Fruit fly (Drosophila melanogaster): ENCODE data around the gene Prx6a.

The Prx6a gene

dm6 chr2L:2855773-2856615, 22.0 kb downstream of the Prx6a start, which contains the start of the genes CG3104 and RpS21 (continued):
- TF ChIP-seq Meics (GFP tag; optimal IDR thresholded peaks at IDR 0.05) (peak; percentile 92), CG6854 (GFP tag; optimal IDR thresholded peaks at IDR 0.05) (peak; percentile 72), C15 (GFP tag; IDR thresholded peaks at IDR 0.05) (peak; percentile 82; the same call in 2 of the 3 replicates), CG15696 (tag; optimal IDR thresholded peaks at IDR 0.05) (peak; percentile 69), CrebB (tag; optimal IDR thresholded peaks at IDR 0.05) (peak; percentile 76), zen2 (GFP tag; IDR thresholded peaks at IDR 0.05; ENCODE audit: partially characterized antibody) (no peak; the same call in 2 of the 3 replicates), al (GFP tag; IDR thresholded peaks at IDR 0.05) (peak; percentile 81), grau (tag; optimal IDR thresholded peaks at IDR 0.05) (peak; percentile 78), CG17612 (GFP tag; IDR thresholded peaks at IDR 0.05) (peak; percentile 66), sr (GFP tag; IDR thresholded peaks at IDR 0.05) (peak; percentile 91), Lim3 (GFP tag; IDR thresholded peaks at IDR 0.05) (0 out of 2 replicates have a peak, but pooled peaks have one; percentile 33), unpg (GFP tag; optimal IDR thresholded peaks at IDR 0.05) (peak; percentile 56), Dref (GFP tag; IDR thresholded peaks at IDR 0.05) (peak; percentile 53), Atf-2 (GFP tag; optimal IDR thresholded peaks at IDR 0.05) (peak; percentile 64), CG14965 (GFP tag; optimal IDR thresholded peaks at IDR 0.05; ENCODE audit: borderline replicate concordance) (no peak), CG30431 (GFP tag; optimal IDR thresholded peaks at IDR 0.05) (peak; percentile 85), Bdp1 (GFP tag; optimal IDR thresholded peaks at IDR 0.05) (peak; percentile 67), dysf (GFP tag; IDR thresholded peaks at IDR 0.05) (peak; percentile 84), pho (GFP tag; optimal IDR thresholded peaks at IDR 0.05) (peak; percentile 86), Ravus (GFP tag; IDR thresholded peaks at IDR 0.05) (peak; percentile 54), BEAF-32 (GFP tag; optimal IDR thresholded peaks at IDR 0.05) (peak; percentile 56), Opbp (GFP tag; IDR thresholded peaks at IDR 0.05; ENCODE audit: partially characterized antibody) (peak; percentile 100), NK7.1 (GFP tag; optimal IDR thresholded peaks at IDR 0.05) (peak; percentile 73), D19B (GFP tag; optimal IDR thresholded peaks at IDR 0.05) (peak; percentile 56), mam (GFP tag; optimal IDR thresholded peaks at IDR 0.05) (peak; percentile 86), sens (GFP tag) (peak; percentile 96), Dip3 (GFP tag; optimal IDR thresholded peaks at IDR 0.05) (peak; percentile 82), CG13894 (tag; optimal IDR thresholded peaks at IDR 0.05) (peak; percentile 73), gem (tag; optimal IDR thresholded peaks at IDR 0.05) (peak; percentile 61), Chrac-16 (GFP tag; optimal IDR thresholded peaks at IDR 0.05) (peak; percentile 61), ERR (GFP tag; optimal IDR thresholded peaks at IDR 0.05) (peak; percentile 55), CG12104 (GFP tag; optimal IDR thresholded peaks at IDR 0.05) (peak; percentile 87), Myb (GFP tag; optimal IDR thresholded peaks at IDR 0.05) (peak; percentile 65), CG14710 (tag; optimal IDR thresholded peaks at IDR 0.05) (peak; percentile 91), Stat92E (GFP tag; optimal IDR thresholded peaks at IDR 0.05) (peak in 1 of 3 experiments; percentile 72), Neu2 (GFP tag; optimal IDR thresholded peaks at IDR 0.05; ENCODE audit: borderline replicate concordance) (no peak), CG43689 (GFP tag; IDR thresholded peaks at IDR 0.05) (no peak; the same call in none of the 2 replicates), CG12219 (GFP tag; optimal IDR thresholded peaks at IDR 0.05) (peak; percentile 61), slbo (GFP tag; IDR thresholded peaks at IDR 0.05) (peak; percentile 97), Aef1 (GFP tag; IDR thresholded peaks at IDR 0.05) (peak; percentile 88), Atf6 (GFP tag; IDR thresholded peaks at IDR 0.05) (peak; percentile 82), pita (GFP tag; optimal IDR thresholded peaks at IDR 0.05) (no peak), CG13123 (GFP tag; optimal IDR thresholded peaks at IDR 0.05) (peak; percentile 100), jumu (GFP tag; optimal IDR thresholded peaks at IDR 0.05) (peak; percentile 73), CG10462 (GFP tag; optimal IDR thresholded peaks at IDR 0.05) (peak; percentile 25), CG34224 (GFP tag; IDR thresholded peaks at IDR 0.05; ENCODE audit: partially characterized antibody) (no peak; the same call in 2 of the 3 replicates), CG9797 (GFP tag; optimal IDR thresholded peaks at IDR 0.05) (peak; percentile 95), CG18599 (GFP tag; optimal IDR thresholded peaks at IDR 0.05) (peak; percentile 88)
